Worm (Caenorhabditis elegans) whole organism, L2 larva: ENCODE results near the gene M176.5.

Experiments
- alr-1 ChIP-seq: fragments of 150-350 bp; optimal IDR thresholded peaks from 2 replicates; lab custom pipeline; 2014; ENCODE audit warnings: missing biosample characterization, missing genetic modification characterization
- ama-1 ChIP-seq: fragments of 150-350 bp; optimal IDR thresholded peaks from 2 replicates; lab custom pipeline; 2018; ENCODE audit warnings: inconsistent platforms
- elt-1 ChIP-seq: fragments of 150-350 bp; optimal IDR thresholded peaks from 2 replicates; lab custom pipeline; 2014; ENCODE audit warnings: missing biosample characterization, missing genetic modification characterization
- fos-1 ChIP-seq: fragments of 150-350 bp; optimal IDR thresholded peaks from 2 replicates; lab custom pipeline; 2014; ENCODE audit warnings: missing biosample characterization, missing genetic modification characterization
- nhr-11 ChIP-seq: fragments of 150-350 bp; optimal IDR thresholded peaks from 2 replicates; lab custom pipeline; 2014; ENCODE audit warnings: missing biosample characterization, missing genetic modification characterization
- nhr-23 ChIP-seq: fragments of 150-350 bp; optimal IDR thresholded peaks from 2 replicates; lab custom pipeline; 2014; ENCODE audit warnings: missing biosample characterization, missing genetic modification reagents, missing genetic modification characterization
- nhr-237 ChIP-seq: fragments of 150-350 bp; optimal IDR thresholded peaks from 2 replicates; lab custom pipeline; 2014; ENCODE audit warnings: missing biosample characterization, missing genetic modification characterization
- nhr-77 ChIP-seq: fragments of 150-350 bp; optimal IDR thresholded peaks from 2 replicates; lab custom pipeline; 2014; ENCODE audit warnings: missing biosample characterization, missing genetic modification characterization
- snpc-4 ChIP-seq: fragments of 150-350 bp; optimal IDR thresholded peaks from 2 replicates; lab custom pipeline; 2014; ENCODE audit warnings: missing biosample characterization, missing genetic modification characterization
- unc-39 ChIP-seq: fragments of 150-350 bp; optimal IDR thresholded peaks from 2 replicates; lab custom pipeline; 2014; ENCODE audit warnings: missing biosample characterization, missing genetic modification characterization
- unc-62 ChIP-seq: fragments of 150-350 bp; optimal IDR thresholded peaks from 2 replicates; lab custom pipeline; 2014; ENCODE audit warnings: missing biosample characterization, missing genetic modification reagents, missing genetic modification characterization
- zag-1 ChIP-seq: fragments of 150-350 bp; optimal IDR thresholded peaks from 2 replicates; lab custom pipeline; 2014; ENCODE audit warnings: missing biosample characterization, missing genetic modification characterization
- ztf-11 ChIP-seq: sonication (generic microtip); optimal IDR thresholded peaks from 2 replicates; lab custom pipeline; 2017; ENCODE audit warnings: missing biosample characterization, missing genetic modification characterization

DNA sequence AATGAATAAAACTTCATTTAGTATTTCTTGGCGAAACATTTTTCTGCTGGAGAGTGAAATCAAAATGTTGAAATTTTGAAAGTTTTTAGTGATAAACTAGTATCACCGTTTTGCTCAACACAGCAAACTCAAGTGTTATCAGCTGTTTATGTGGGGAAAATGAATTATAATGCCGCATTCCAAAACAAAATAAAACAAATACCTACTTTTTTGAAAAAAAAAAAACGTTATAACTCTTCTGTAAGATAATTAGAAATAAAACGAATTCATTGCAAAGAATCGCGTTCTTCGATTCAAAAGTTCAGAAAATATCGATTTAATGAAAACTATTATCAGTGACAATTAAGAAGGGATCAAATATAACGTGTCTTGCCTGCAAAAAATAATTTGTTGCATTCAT is 30.0 kb downstream of the M176.5 start, which contains the start of gene Y51B9A.9:
- TF ChIP-seq ama-1 (no peak), unc-62 (no peak), nhr-23 (tag; lab: Kevin White, UChicago) (no peak), snpc-4 (tag; lab: Kevin White, UChicago) (no peak), alr-1 (tag; lab: Kevin White, UChicago) (no peak), fos-1 (tag; lab: Kevin White, UChicago) (no peak), ztf-11 (no peak), unc-39 (no peak), elt-1 (tag; lab: Kevin White, UChicago) (no peak), nhr-77 (tag; lab: Kevin White, UChicago) (no peak), zag-1 (no peak), nhr-11 (tag; lab: Kevin White, UChicago) (no peak), nhr-237 (tag; lab: Kevin White, UChicago) (no peak)
